Worm (Caenorhabditis elegans) whole organism, L2 larva: ENCODE results near the gene rpoa-1.

ENCODE experiments used
- C34F6.9 ChIP-seq: fragments of 150-350 bp; optimal IDR thresholded peaks from 2 replicates; lab custom pipeline; 2014; ENCODE audit warnings: missing biosample characterization, missing genetic modification characterization
- F13H6.1 ChIP-seq: sonication (generic microtip); optimal IDR thresholded peaks from 2 replicates; lab custom pipeline; 2016; ENCODE audit warnings: missing genetic modification characterization, missing compliant biosample characterization
- Y55F3AM.14 ChIP-seq: fragments of 200-800 bp; sonication (Bioruptor generic); optimal IDR thresholded peaks from 2 replicates; lab custom pipeline; 2018; ENCODE audit warnings: mild to moderate bottlenecking, missing genetic modification characterization, missing compliant biosample characterization
- ZK546.5 ChIP-seq: sonication (generic microtip); optimal IDR thresholded peaks from 2 replicates; lab custom pipeline; 2017; ENCODE audit warnings: missing biosample characterization, missing genetic modification characterization
- ama-1 ChIP-seq: fragments of 150-350 bp; optimal IDR thresholded peaks from 2 replicates; lab custom pipeline; 2018; ENCODE audit warnings: inconsistent platforms
- blmp-1 ChIP-seq: sonication (generic microtip); optimal IDR thresholded peaks from 2 replicates; lab custom pipeline; 2017; ENCODE audit warnings: missing genetic modification characterization, mild to moderate bottlenecking, missing compliant biosample characterization, antibody characterized with exemption, moderate library complexity; ENCODE audit not compliant: insufficient read depth
- ceh-16 ChIP-seq: fragments of 150-350 bp; optimal IDR thresholded peaks from 2 replicates; lab custom pipeline; 2014; ENCODE audit warnings: missing biosample characterization, missing genetic modification characterization
- ceh-82 ChIP-seq: fragments of 150-350 bp; optimal IDR thresholded peaks from 2 replicates; lab custom pipeline; 2014; ENCODE audit warnings: missing biosample characterization, missing genetic modification characterization
- crh-2 ChIP-seq: sonication (generic microtip); optimal IDR thresholded peaks from 2 replicates; lab custom pipeline; 2017; ENCODE audit warnings: missing biosample characterization, missing genetic modification characterization
- dmd-4 ChIP-seq: sonication (generic microtip); optimal IDR thresholded peaks from 2 replicates; lab custom pipeline; 2017; ENCODE audit warnings: missing biosample characterization, missing genetic modification characterization
- egl-27 ChIP-seq: sonication (generic microtip); optimal IDR thresholded peaks from 3 replicates; lab custom pipeline; 2017; ENCODE audit warnings: missing biosample characterization, missing genetic modification reagents, missing genetic modification characterization
- elt-3 ChIP-seq: sonication (generic microtip); optimal IDR thresholded peaks from 2 replicates; lab custom pipeline; 2017; ENCODE audit warnings: missing biosample characterization, missing genetic modification characterization
- fos-1 ChIP-seq: fragments of 150-350 bp; optimal IDR thresholded peaks from 2 replicates; lab custom pipeline; 2014; ENCODE audit warnings: missing biosample characterization, missing genetic modification characterization
- gmeb-1 ChIP-seq: fragments of 150-350 bp; optimal IDR thresholded peaks from 2 replicates; lab custom pipeline; 2014; ENCODE audit warnings: missing biosample characterization, missing genetic modification characterization
- lin-11 ChIP-seq: fragments of 150-350 bp; sonication (generic microtip); optimal IDR thresholded peaks from 2 replicates; lab custom pipeline; 2014; ENCODE audit warnings: missing biosample characterization, missing genetic modification characterization, inconsistent platforms, mixed read lengths
- lin-13 ChIP-seq: fragments of 150-350 bp; optimal IDR thresholded peaks from 2 replicates; lab custom pipeline; 2014; ENCODE audit warnings: missing biosample characterization, missing genetic modification reagents, missing genetic modification characterization
- lin-39 ChIP-seq: fragments of 150-350 bp; optimal IDR thresholded peaks from 2 replicates; lab custom pipeline; 2014; ENCODE audit warnings: missing biosample characterization, missing genetic modification reagents, missing genetic modification characterization
- lsy-2 ChIP-seq, 2 experiments: fragments of 150-350 bp in 1 of 2; sonication (generic microtip) in 1 of 2; optimal IDR thresholded peaks; 2 replicates each; lab custom pipeline; 2014 to 2017; ENCODE audit warnings: missing biosample characterization in 2 of 2, missing genetic modification characterization in 2 of 2
- nhr-12 ChIP-seq: fragments of 150-350 bp; optimal IDR thresholded peaks from 2 replicates; lab custom pipeline; 2014; ENCODE audit warnings: missing biosample characterization, missing genetic modification characterization
- nhr-77 ChIP-seq: fragments of 150-350 bp; optimal IDR thresholded peaks from 2 replicates; lab custom pipeline; 2014; ENCODE audit warnings: missing biosample characterization, missing genetic modification characterization
- peb-1 ChIP-seq: fragments of 150-350 bp; optimal IDR thresholded peaks from 2 replicates; lab custom pipeline; 2014; ENCODE audit warnings: missing biosample characterization, missing genetic modification characterization
- skn-1 ChIP-seq: sonication (generic microtip); optimal IDR thresholded peaks from 2 replicates; lab custom pipeline; 2017; ENCODE audit warnings: missing biosample characterization, missing genetic modification characterization
- sma-3 ChIP-seq: sonication (generic microtip); optimal IDR thresholded peaks from 2 replicates; lab custom pipeline; 2016; ENCODE audit warnings: missing genetic modification reagents, missing genetic modification characterization, missing compliant biosample characterization
- sma-9 ChIP-seq, 2 experiments: fragments of 150-350 bp in 1 of 2; sonication (generic microtip) in 1 of 2; optimal IDR thresholded peaks; 2 replicates each; lab custom pipeline; 2014 to 2016; ENCODE audit warnings: missing genetic modification characterization in 2 of 2, mild to moderate bottlenecking in 1 of 2, missing biosample characterization in 1 of 2, missing compliant biosample characterization in 1 of 2, missing genetic modification reagents in 1 of 2, moderate library complexity in 1 of 2
- snpc-4 ChIP-seq: fragments of 150-350 bp; optimal IDR thresholded peaks from 2 replicates; lab custom pipeline; 2014; ENCODE audit warnings: missing biosample characterization, missing genetic modification characterization
- unc-39 ChIP-seq: fragments of 150-350 bp; optimal IDR thresholded peaks from 2 replicates; lab custom pipeline; 2014; ENCODE audit warnings: missing biosample characterization, missing genetic modification characterization
- unc-55 ChIP-seq: fragments of 150-350 bp; sonication (generic microtip); optimal IDR thresholded peaks from 3 replicates; lab custom pipeline; 2014; ENCODE audit warnings: missing biosample characterization, missing genetic modification reagents, missing genetic modification characterization
- unc-62 ChIP-seq: fragments of 150-350 bp; optimal IDR thresholded peaks from 2 replicates; lab custom pipeline; 2014; ENCODE audit warnings: missing biosample characterization, missing genetic modification reagents, missing genetic modification characterization
- zag-1 ChIP-seq: fragments of 150-350 bp; optimal IDR thresholded peaks from 2 replicates; lab custom pipeline; 2014; ENCODE audit warnings: missing biosample characterization, missing genetic modification characterization
- ztf-1 ChIP-seq: fragments of 200-800 bp; sonication (Bioruptor generic); conservative IDR thresholded peaks from 2 replicates; pipeline ENCODE4 v1.3.6; 2022; ENCODE audit warnings: missing genetic modification characterization, missing compliant biosample characterization
- ztf-11 ChIP-seq: sonication (generic microtip); optimal IDR thresholded peaks from 2 replicates; lab custom pipeline; 2017; ENCODE audit warnings: missing biosample characterization, missing genetic modification characterization
- ztf-4 ChIP-seq: fragments of 150-350 bp; optimal IDR thresholded peaks from 2 replicates; lab custom pipeline; 2014; ENCODE audit warnings: missing biosample characterization, missing genetic modification characterization

Gene rpoa-1

DNA sequence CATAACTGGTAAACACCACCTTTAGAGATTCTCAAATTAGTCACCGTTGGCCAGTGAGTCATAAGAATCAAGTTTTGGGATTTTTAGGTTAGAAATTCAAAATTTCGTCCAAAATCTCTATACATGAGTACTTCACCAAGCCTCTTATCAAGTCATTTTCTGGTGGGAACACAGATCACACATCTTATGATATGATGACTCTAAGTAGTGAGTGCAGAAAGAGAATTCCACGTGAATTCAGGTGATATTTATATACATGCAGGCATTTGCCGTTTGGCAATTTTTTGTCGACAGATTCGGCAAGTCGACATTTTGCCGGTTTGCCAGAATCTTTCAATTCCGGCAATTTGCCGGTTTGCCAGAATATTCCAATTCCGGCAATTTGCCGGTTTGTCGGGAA is 22.5 kb downstream of the rpoa-1 start:
- TF ChIP-seq crh-2 (tag; lab: Kevin White, UChicago), result peak; percentile 32
- no peak for TF ChIP-seq ZK546.5 (tag; lab: Kevin White, UChicago)
- peak; percentile 51 for TF ChIP-seq sma-9 (GFP tag; optimal IDR thresholded peaks at IDR 0.05; lab: Kevin White, UChicago)
- no peak for TF ChIP-seq sma-9 (tag; optimal IDR thresholded peaks at IDR 0.05; lab: Kevin White, UChicago)
- TF ChIP-seq sma-3 (GFP tag; lab: Kevin White, UChicago), result peak; percentile 21
- TF ChIP-seq, all 48 proteins: peak for 3

DNA sequence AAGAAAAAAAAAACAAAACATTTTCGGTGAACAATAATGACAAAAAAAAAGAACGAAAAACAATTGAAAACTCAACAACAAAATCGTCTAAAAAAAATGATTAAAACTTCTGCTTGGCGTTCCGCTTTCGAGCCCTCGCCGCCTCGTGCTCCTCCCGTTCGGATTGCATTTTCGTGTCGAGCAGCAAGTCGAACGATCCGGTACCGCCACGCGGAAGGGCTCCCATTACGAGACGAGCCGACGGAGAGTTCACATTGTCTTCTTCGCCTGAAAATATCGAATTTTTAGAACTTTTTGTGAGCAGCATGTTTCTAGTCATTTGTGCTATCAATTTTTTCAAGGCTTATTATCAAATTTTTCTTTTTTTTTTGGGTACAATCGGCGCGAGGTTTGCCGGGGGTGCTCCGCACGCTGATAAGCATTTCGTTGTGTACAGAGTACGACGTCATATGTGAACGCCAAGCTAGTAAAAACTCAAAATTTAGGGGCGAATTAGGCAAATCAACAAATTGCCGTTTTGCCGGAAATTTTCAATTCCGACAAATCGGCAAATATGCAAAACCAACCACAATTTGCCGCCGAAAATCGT is 23.8 kb downstream of the rpoa-1 start:
- TF ChIP-seq lin-39 (no peak), fos-1 (peak; percentile 55), Y55F3AM.14 (GFP tag; lab: Kevin White, UChicago) (no peak), nhr-12 (tag; lab: Kevin White, UChicago) (no peak)
- TF ChIP-seq, all 48 proteins: peak for 1

ce11 chrII:13668844-13669441 is 25.7 kb downstream of the rpoa-1 start, which contains the start of gene C31C9.7:
Gene C31C9.7, plus strand, starts transcription at chrII:13669104.
- TF ChIP-seq F13H6.1 (peak; percentile 29), ztf-4 (tag; lab: Kevin White, UChicago) (no peak), skn-1 (tag; lab: Kevin White, UChicago) (no peak), dmd-4 (tag; lab: Kevin White, UChicago) (no peak), peb-1 (no peak), sma-3 (GFP tag; lab: Kevin White, UChicago) (peak; percentile 16), ama-1 (lab: Kevin White, UChicago) (peak; percentile 82), ceh-16 (no peak), lin-39 (no peak), snpc-4 (tag; lab: Kevin White, UChicago) (no peak), lsy-2 (tag; optimal IDR thresholded peaks at IDR 0.05; lab: Kevin White, UChicago) (no peak), blmp-1 (tag; lab: Kevin White, UChicago) (peak; percentile 5), fos-1 (peak; percentile 22), ceh-82 (tag; lab: Kevin White, UChicago) (no peak), ztf-1 (no peak), unc-62 (GFP tag; lab: Kevin White, UChicago) (no peak), nhr-77 (tag; lab: Kevin White, UChicago) (no peak), sma-9 (GFP tag; optimal IDR thresholded peaks at IDR 0.05; lab: Kevin White, UChicago) (peak; percentile 28), sma-9 (tag; optimal IDR thresholded peaks at IDR 0.05; lab: Kevin White, UChicago) (no peak), lin-11 (tag; lab: Kevin White, UChicago) (no peak)

DNA sequence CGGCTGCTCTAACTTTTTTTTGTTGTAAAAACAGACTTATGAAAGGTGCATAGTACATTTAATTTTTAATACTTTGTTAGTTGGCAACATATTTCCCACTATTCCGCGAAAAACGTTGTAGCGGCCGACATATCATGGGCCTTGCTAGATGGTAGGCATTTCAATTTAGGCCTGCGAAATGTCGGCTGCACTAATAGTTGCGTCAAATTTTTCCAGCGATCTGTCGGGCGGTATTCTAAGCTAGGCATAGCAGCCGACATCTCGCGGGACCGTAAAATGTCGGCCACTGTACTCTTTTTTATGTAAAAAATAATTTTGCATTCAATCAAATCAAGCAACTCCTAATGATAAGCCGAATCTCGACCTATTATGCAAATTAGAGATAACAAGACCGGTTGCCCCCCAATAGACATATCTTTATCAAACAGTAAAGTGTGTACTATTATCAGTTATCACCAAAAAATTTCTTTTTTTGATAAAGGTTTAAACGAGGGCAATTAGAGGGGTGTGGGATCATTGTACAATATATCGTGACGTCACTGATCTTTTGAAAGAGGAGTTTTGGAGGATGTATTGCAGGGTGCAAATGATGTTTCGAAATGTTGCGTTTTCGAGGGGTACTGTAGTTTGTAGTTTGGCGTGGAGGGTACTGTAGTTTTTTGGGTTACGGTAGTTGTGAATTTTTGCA is 29.5 kb downstream of the rpoa-1 start:
- TF ChIP-seq lin-13 (no peak), unc-39 (tag; lab: Kevin White, UChicago) (no peak), egl-27 (tag; lab: Kevin White, UChicago) (peak; percentile 49), C34F6.9 (no peak), dmd-4 (tag; lab: Kevin White, UChicago) (no peak), sma-3 (GFP tag; lab: Kevin White, UChicago) (peak; percentile 38), elt-3 (tag; lab: Kevin White, UChicago) (no peak), lin-39 (no peak), fos-1 (peak; percentile 90), ztf-11 (no peak), crh-2 (tag; lab: Kevin White, UChicago) (peak; percentile 73), gmeb-1 (tag; lab: Kevin White, UChicago) (peak; percentile 28), sma-9 (GFP tag; optimal IDR thresholded peaks at IDR 0.05; lab: Kevin White, UChicago) (peak; percentile 85), sma-9 (tag; optimal IDR thresholded peaks at IDR 0.05; lab: Kevin White, UChicago) (no peak), unc-55 (no peak), zag-1 (no peak), lsy-2 (tag; optimal IDR thresholded peaks at IDR 0.05; lab: Kevin White, UChicago) (peak in 1 of 2 experiments; percentile 37)
